Fruit fly (Drosophila melanogaster) whole organism, embryonic: Measurements from ENCODE around the gene CG7966.
A peak's percentile ranks its signal among the peaks of the same experiment; 100 is the strongest.

Source experiments
- Adf1 ChIP-seq: fragments of 200-800 bp; sonication (Bioruptor generic); IDR thresholded peaks from 2 replicates; pipeline ENCODE4 v1.3.6; 2022; ENCODE audit warnings: missing biosample characterization, missing genetic modification characterization
- B-H2 ChIP-seq: fragments of 200-800 bp; sonication (Bioruptor generic); optimal IDR thresholded peaks from 2 replicates; lab custom pipeline; 2018; ENCODE audit warnings: missing biosample characterization, mild to moderate bottlenecking, missing genetic modification characterization
- CG10366 ChIP-seq: fragments of 200-800 bp; sonication (Bioruptor generic); IDR thresholded peaks from 2 replicates; pipeline ENCODE4 v1.3.6; 2022; ENCODE audit warnings: missing biosample characterization, missing genetic modification characterization
- CG10565 ChIP-seq: fragments of 200-800 bp; sonication (Bioruptor generic); optimal IDR thresholded peaks from 3 replicates; lab custom pipeline; 2016; ENCODE audit warnings: missing biosample characterization, mild to moderate bottlenecking, missing genetic modification characterization
- CG11560 ChIP-seq: fragments of 200-800 bp; sonication (Bioruptor generic); IDR thresholded peaks from 3 replicates; pipeline ENCODE4 v1.3.6; 2022; ENCODE audit warnings: missing biosample characterization, missing genetic modification characterization
- CG12942 ChIP-seq: fragments of 200-800 bp; sonication (Bioruptor generic); optimal IDR thresholded peaks from 3 replicates; lab custom pipeline; 2016; ENCODE audit warnings: missing biosample characterization, missing genetic modification characterization
- CG13296 ChIP-seq: fragments of 200-800 bp; sonication (Bioruptor generic); optimal IDR thresholded peaks from 3 replicates; lab custom pipeline; 2018; ENCODE audit warnings: missing biosample characterization, mild to moderate bottlenecking, missing genetic modification characterization
- CG13775 ChIP-seq: fragments of 200-800 bp; sonication (Bioruptor generic); optimal IDR thresholded peaks from 3 replicates; lab custom pipeline; 2017; ENCODE audit warnings: missing biosample characterization, mild to moderate bottlenecking, missing genetic modification characterization
- CG14965 ChIP-seq: fragments of 200-800 bp; sonication (Bioruptor generic); optimal IDR thresholded peaks from 2 replicates; lab custom pipeline; 2016; ENCODE audit warnings: missing biosample characterization, missing genetic modification characterization, borderline replicate concordance
- CG17328 ChIP-seq: fragments of 200-800 bp; sonication (Bioruptor generic); IDR thresholded peaks from 2 replicates; pipeline ENCODE4 v1.3.6; 2022; ENCODE audit warnings: missing biosample characterization, missing genetic modification characterization
- CG17912 ChIP-seq: fragments of 200-800 bp; sonication (Bioruptor generic); optimal IDR thresholded peaks from 2 replicates; lab custom pipeline; 2018; ENCODE audit warnings: missing biosample characterization, mild to moderate bottlenecking, missing genetic modification characterization
- CG2116 ChIP-seq: fragments of 200-800 bp; sonication (Bioruptor generic); optimal IDR thresholded peaks from 3 replicates; lab custom pipeline; 2018; ENCODE audit warnings: missing biosample characterization, mild to moderate bottlenecking, missing genetic modification characterization
- CG31388 ChIP-seq: fragments of 200-800 bp; sonication (Bioruptor generic); optimal IDR thresholded peaks from 2 replicates; lab custom pipeline; 2016; ENCODE audit warnings: missing biosample characterization, missing genetic modification characterization
- CG33213 ChIP-seq: fragments of 200-800 bp; sonication (Bioruptor generic); optimal IDR thresholded peaks from 3 replicates; lab custom pipeline; 2016; ENCODE audit warnings: missing biosample characterization, missing genetic modification characterization
- CG34224 ChIP-seq: fragments of 200-800 bp; sonication (Bioruptor generic); IDR thresholded peaks from 3 replicates; pipeline ENCODE4 v1.3.6; 2022; ENCODE audit warnings: missing biosample characterization, missing genetic modification characterization; ENCODE audit not compliant: partially characterized antibody
- CG5953 ChIP-seq: fragments of 200-800 bp; sonication (Bioruptor generic); IDR thresholded peaks from 2 replicates; pipeline ENCODE4 v1.3.6; 2022; ENCODE audit warnings: missing biosample characterization, missing genetic modification characterization
- CG6689 ChIP-seq: fragments of 200-800 bp; sonication (Bioruptor generic); IDR thresholded peaks from 2 replicates; pipeline ENCODE4 v1.3.6; 2022; ENCODE audit warnings: missing biosample characterization, missing genetic modification characterization
- CG7372 ChIP-seq: fragments of 200-800 bp; sonication (Bioruptor generic); IDR thresholded peaks from 2 replicates; pipeline ENCODE4 v1.3.6; 2022; ENCODE audit warnings: missing biosample characterization, missing genetic modification characterization
- CG9817 ChIP-seq: fragments of 200-800 bp; sonication (Bioruptor generic); optimal IDR thresholded peaks from 2 replicates; lab custom pipeline; 2018; ENCODE audit warnings: missing biosample characterization, mild to moderate bottlenecking, missing genetic modification characterization, moderate library complexity
- CG9932 ChIP-seq: fragments of 200-800 bp; sonication (Bioruptor generic); IDR thresholded peaks from 2 replicates; pipeline ENCODE4 v1.3.6; 2022; ENCODE audit warnings: missing biosample characterization, missing genetic modification characterization
- Dll ChIP-seq: fragments of 200-800 bp; sonication (Bioruptor generic); IDR thresholded peaks from 4 replicates; pipeline ENCODE4 v1.3.6; 2022; ENCODE audit warnings: missing biosample characterization, missing genetic modification characterization; ENCODE audit not compliant: partially characterized antibody
- E2f2 ChIP-seq: fragments of 200-800 bp; sonication (Bioruptor generic); IDR thresholded peaks from 2 replicates; pipeline ENCODE4 v1.3.6; 2022; ENCODE audit warnings: missing biosample characterization, missing genetic modification characterization
- Elba2 ChIP-seq: fragments of 200-800 bp; sonication (Bioruptor generic); optimal IDR thresholded peaks from 3 replicates; lab custom pipeline; 2016; ENCODE audit warnings: missing biosample characterization, missing genetic modification characterization
- HmgD ChIP-seq: fragments of 200-800 bp; sonication (Bioruptor generic); optimal IDR thresholded peaks from 3 replicates; lab custom pipeline; 2016; ENCODE audit warnings: missing biosample characterization, missing genetic modification characterization
- MTF-1 ChIP-seq: fragments of 200-800 bp; sonication (Bioruptor generic); optimal IDR thresholded peaks from 2 replicates; lab custom pipeline; 2018; ENCODE audit warnings: missing biosample characterization, mild to moderate bottlenecking, missing genetic modification characterization, borderline replicate concordance
- Rfx ChIP-seq: fragments of 200-800 bp; sonication (Bioruptor generic); IDR thresholded peaks from 2 replicates; pipeline ENCODE4 v1.3.6; 2022; ENCODE audit warnings: missing biosample characterization, missing genetic modification characterization
- Side ChIP-seq: fragments of 200-800 bp; sonication (Bioruptor generic); optimal IDR thresholded peaks from 2 replicates; lab custom pipeline; 2016; ENCODE audit warnings: missing biosample characterization, missing genetic modification characterization
- Sin3A ChIP-seq: fragments of >200 bp; optimal IDR thresholded peaks from 2 replicates; lab custom pipeline; 2018
- Six4 ChIP-seq: fragments of 200-800 bp; sonication (Bioruptor generic); optimal IDR thresholded peaks from 2 replicates; lab custom pipeline; 2016; ENCODE audit warnings: missing biosample characterization, missing genetic modification characterization
- Ssrp ChIP-seq: fragments of 200-800 bp; sonication (Bioruptor generic); optimal IDR thresholded peaks from 2 replicates; lab custom pipeline; 2018; ENCODE audit warnings: missing biosample characterization, mild to moderate bottlenecking, missing genetic modification characterization, moderate library complexity
- Stat92E ChIP-seq, 3 experiments: fragments of >200 bp in 2 of 3; fragments of 200-800 bp in 1 of 3; sonication (Bioruptor generic) in 1 of 3; optimal IDR thresholded peaks; 2 replicates each; lab custom pipeline; 2017 to 2019; ENCODE audit warnings: missing biosample characterization in 3 of 3, missing genetic modification characterization in 3 of 3, mild to moderate bottlenecking in 1 of 3, moderate library complexity in 1 of 3
- Xbp1 ChIP-seq: fragments of 200-800 bp; sonication (Bioruptor generic); optimal IDR thresholded peaks from 3 replicates; lab custom pipeline; 2016; ENCODE audit warnings: missing biosample characterization, mild to moderate bottlenecking, missing genetic modification characterization
- amos ChIP-seq: fragments of 200-800 bp; sonication (Bioruptor generic); IDR thresholded peaks from 2 replicates; pipeline ENCODE4 v1.3.6; 2022; ENCODE audit warnings: missing biosample characterization, missing genetic modification characterization; ENCODE audit not compliant: partially characterized antibody
- ase ChIP-seq: fragments of 200-800 bp; sonication (Bioruptor generic); IDR thresholded peaks from 3 replicates; pipeline ENCODE4 v1.3.6; 2022; ENCODE audit warnings: missing biosample characterization, missing genetic modification characterization
- ash1 ChIP-seq: fragments of 200-800 bp; sonication (Bioruptor generic); optimal IDR thresholded peaks from 2 replicates; lab custom pipeline; 2018; ENCODE audit warnings: missing biosample characterization, mild to moderate bottlenecking, missing genetic modification characterization
- az2 ChIP-seq: fragments of 200-800 bp; sonication (Bioruptor generic); optimal IDR thresholded peaks from 3 replicates; lab custom pipeline; 2016; ENCODE audit warnings: missing biosample characterization, missing genetic modification characterization
- chif ChIP-seq, 2 experiments: fragments of 200-800 bp; sonication (Bioruptor generic); optimal IDR thresholded peaks; 3 replicates each; lab custom pipeline; 2016; ENCODE audit warnings: missing biosample characterization in 2 of 2, missing genetic modification characterization in 2 of 2
- da ChIP-seq: fragments of 200-800 bp; sonication (Bioruptor generic); optimal IDR thresholded peaks from 2 replicates; lab custom pipeline; 2016; ENCODE audit warnings: missing biosample characterization, missing genetic modification characterization
- ewg ChIP-seq: fragments of 200-800 bp; sonication (Bioruptor generic); optimal IDR thresholded peaks from 3 replicates; lab custom pipeline; 2017; ENCODE audit warnings: mild to moderate bottlenecking, missing biosample characterization, missing genetic modification reagents, missing genetic modification characterization
- her ChIP-seq: fragments of 200-800 bp; sonication (Bioruptor generic); optimal IDR thresholded peaks from 2 replicates; lab custom pipeline; 2016; ENCODE audit warnings: missing biosample characterization, missing genetic modification characterization
- lab ChIP-seq: fragments of 200-800 bp; sonication (Bioruptor generic); optimal IDR thresholded peaks from 3 replicates; lab custom pipeline; 2017; ENCODE audit warnings: missing biosample characterization, missing genetic modification characterization, mild to moderate bottlenecking, moderate library complexity, missing genetic modification reagents
- luna ChIP-seq: fragments of 200-800 bp; sonication (Bioruptor generic); optimal IDR thresholded peaks from 2 replicates; lab custom pipeline; 2016; ENCODE audit warnings: missing biosample characterization, missing genetic modification characterization
- mirr ChIP-seq: fragments of 200-800 bp; sonication (Bioruptor generic); optimal IDR thresholded peaks from 3 replicates; lab custom pipeline; 2018; ENCODE audit warnings: missing biosample characterization, mild to moderate bottlenecking, missing genetic modification characterization
- mld ChIP-seq: fragments of 200-800 bp; sonication (Bioruptor generic); IDR thresholded peaks from 3 replicates; pipeline ENCODE4 v1.3.6; 2022; ENCODE audit warnings: missing biosample characterization, missing genetic modification characterization; ENCODE audit not compliant: partially characterized antibody
- nerfin-2 ChIP-seq: fragments of 200-800 bp; sonication (Bioruptor generic); IDR thresholded peaks from 2 replicates; pipeline ENCODE4 v1.3.6; 2022; ENCODE audit warnings: missing biosample characterization, missing genetic modification characterization; ENCODE audit not compliant: partially characterized antibody
- org-1 ChIP-seq: fragments of 200-800 bp; sonication (Bioruptor generic); optimal IDR thresholded peaks from 2 replicates; lab custom pipeline; 2017; ENCODE audit warnings: missing biosample characterization, missing genetic modification characterization
- rib ChIP-seq: fragments of 200-800 bp; sonication (Bioruptor generic); IDR thresholded peaks from 2 replicates; pipeline ENCODE4 v1.3.6; 2022; ENCODE audit warnings: missing biosample characterization, missing genetic modification characterization
- sisA ChIP-seq: fragments of 200-800 bp; sonication (Bioruptor generic); IDR thresholded peaks from 2 replicates; pipeline ENCODE4 v1.3.6; 2022; ENCODE audit warnings: missing biosample characterization, missing genetic modification characterization
- twi ChIP-seq: fragments of 200-800 bp; optimal IDR thresholded peaks from 2 replicates; lab custom pipeline; 2019; ENCODE audit warnings: missing biosample characterization, mild to moderate bottlenecking, missing genetic modification characterization, moderate library complexity
- wor ChIP-seq: fragments of 200-800 bp; sonication (Bioruptor generic); IDR thresholded peaks from 2 replicates; pipeline ENCODE4 v1.3.6; 2022; ENCODE audit warnings: missing biosample characterization, missing genetic modification characterization
- z ChIP-seq: fragments of 200-800 bp; sonication (Bioruptor generic); IDR thresholded peaks from 3 replicates; pipeline ENCODE4 v1.3.6; 2022; ENCODE audit warnings: missing biosample characterization, missing genetic modification characterization

Gene CG7966

DNA sequence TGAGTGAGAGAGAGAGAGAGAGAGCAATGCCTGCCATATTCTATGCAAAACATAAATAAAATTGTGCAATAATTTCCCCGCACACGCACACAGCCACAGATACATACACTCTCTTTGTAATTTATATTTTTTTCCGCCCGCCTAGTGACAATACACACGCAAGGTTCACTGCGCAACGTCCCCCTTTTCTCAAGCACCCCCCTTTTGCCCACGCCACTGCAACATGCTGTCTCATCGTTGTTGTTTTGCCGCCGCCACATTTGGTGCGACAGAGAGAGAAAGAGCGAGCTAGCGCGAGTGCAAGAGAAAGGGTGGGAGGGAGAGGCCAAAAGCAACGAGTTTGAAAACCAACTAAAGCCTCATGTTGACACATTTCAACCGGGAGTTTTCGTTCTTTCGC is 38.9 kb downstream of the CG7966 start (continued):
- peak; percentile 49 for TF ChIP-seq CG12942 (GFP tag; lab: Kevin White, UChicago)
- no peak for TF ChIP-seq z (GFP tag; lab: Robert Waterston, UW)
- peak; percentile 37 for TF ChIP-seq CG33213 (GFP tag; lab: Kevin White, UChicago)
- TF ChIP-seq sisA, result peak; percentile 74
- peak; percentile 53; the same call in 1 of the 2 replicates for TF ChIP-seq CG6689 (GFP tag; lab: Robert Waterston, UW)
- no peak for TF ChIP-seq luna
- TF ChIP-seq rib (GFP tag; lab: Robert Waterston, UW), result peak; percentile 85
- TF ChIP-seq Ssrp, result no peak
- no peak for TF ChIP-seq mld (GFP tag; lab: Robert Waterston, UW)
- TF ChIP-seq CG7372 (GFP tag; lab: Robert Waterston, UW), result peak; percentile 7; the same call in 1 of the 2 replicates
- peak; percentile 3 for TF ChIP-seq mirr (GFP tag; lab: Kevin White, UChicago)
- no peak for TF ChIP-seq Sin3A
- peak; percentile 62 for TF ChIP-seq org-1
- TF ChIP-seq ase (GFP tag; lab: Robert Waterston, UW), result peak; percentile 69; the same call in 2 of the 3 replicates
- no peak for TF ChIP-seq CG14965
- no peak for TF ChIP-seq CG31388
- no peak for TF ChIP-seq B-H2 (GFP tag; lab: Kevin White, UChicago)
- peak; percentile 63 for TF ChIP-seq CG17328 (GFP tag; lab: Robert Waterston, UW)
- TF ChIP-seq MTF-1 (GFP tag; lab: Kevin White, UChicago), result peak; percentile 39
- peak; percentile 78 for TF ChIP-seq ash1 (GFP tag; lab: Kevin White, UChicago)
- TF ChIP-seq nerfin-2, result no peak
- TF ChIP-seq Dll (GFP tag; lab: Robert Waterston, UW), result no peak
- TF ChIP-seq Six4 (GFP tag; lab: Kevin White, UChicago), result peak; percentile 22
- peak; percentile 67 for TF ChIP-seq Xbp1
- TF ChIP-seq Adf1 (GFP tag; lab: Robert Waterston, UW), result peak; percentile 27
- TF ChIP-seq E2f2 (GFP tag; lab: Robert Waterston, UW), result peak; percentile 45
- TF ChIP-seq CG10565, result no peak
- peak; percentile 20 for TF ChIP-seq her (GFP tag; lab: Kevin White, UChicago)
- no peak for TF ChIP-seq Stat92E (GFP tag; optimal IDR thresholded peaks at IDR 0.05; lab: Kevin White, UChicago)
- TF ChIP-seq az2 (GFP tag; lab: Kevin White, UChicago), result peak; percentile 3
- peak; percentile 67 for TF ChIP-seq CG9932 (GFP tag; lab: Robert Waterston, UW)
- peak; percentile 45; the same call in 1 of the 2 replicates for TF ChIP-seq wor (GFP tag; lab: Robert Waterston, UW)
- peak; percentile 18 for TF ChIP-seq twi (tag; lab: Kevin White, UChicago)
- no peak for TF ChIP-seq CG34224 (GFP tag; lab: Robert Waterston, UW)
- no peak for TF ChIP-seq Elba2 (GFP tag; lab: Kevin White, UChicago)
- peak; percentile 58 to 62 for TF ChIP-seq chif (GFP tag; optimal IDR thresholded peaks at IDR 0.05; lab: Kevin White, UChicago)
- peak; percentile 75 for TF ChIP-seq Rfx (GFP tag; lab: Robert Waterston, UW)
- TF ChIP-seq da (GFP tag; lab: Kevin White, UChicago), result peak; percentile 38
- peak; percentile 36 for TF ChIP-seq HmgD
- peak; percentile 55 for TF ChIP-seq Side (GFP tag; lab: Kevin White, UChicago)
- no peak for TF ChIP-seq CG17912 (GFP tag; lab: Kevin White, UChicago)
- no peak; the same call in 2 of the 3 replicates for TF ChIP-seq CG11560 (tag; lab: Robert Waterston, UW)
- no peak for TF ChIP-seq CG2116 (GFP tag; lab: Kevin White, UChicago)
- peak; percentile 77 for TF ChIP-seq lab
- TF ChIP-seq CG13296 (GFP tag; lab: Kevin White, UChicago), result peak; percentile 30
- no peak for TF ChIP-seq amos (GFP tag; lab: Robert Waterston, UW)
- peak; percentile 72 for TF ChIP-seq CG10366 (GFP tag; lab: Robert Waterston, UW)
- TF ChIP-seq ewg (GFP tag; lab: Kevin White, UChicago), result peak; percentile 88
- TF ChIP-seq CG13775 (GFP tag; lab: Kevin White, UChicago), result peak; percentile 41
- TF ChIP-seq CG5953 (GFP tag; lab: Robert Waterston, UW), result 0 out of 2 replicates have a peak, but pooled peaks have one; percentile 24
- peak; percentile 33 for TF ChIP-seq CG9817 (tag; lab: Kevin White, UChicago)
